Worm (Caenorhabditis elegans) whole organism, late embryonic: ENCODE data around the gene T24H10.1.

Experiments
- C38D4.7 ChIP-seq: fragments of 200-800 bp; sonication (Bioruptor generic); optimal IDR thresholded peaks from 2 replicates; lab custom pipeline; 2018; ENCODE audit warnings: mild to moderate bottlenecking, missing genetic modification characterization, moderate library complexity, missing compliant biosample characterization
- K02D7.2 ChIP-seq: sonication (generic microtip); optimal IDR thresholded peaks from 2 replicates; lab custom pipeline; 2017; ENCODE audit warnings: mild to moderate bottlenecking, missing genetic modification characterization, missing compliant biosample characterization
- T23F11.4 ChIP-seq: fragments of 200-800 bp; sonication (Bioruptor generic); optimal IDR thresholded peaks from 2 replicates; lab custom pipeline; 2018; ENCODE audit warnings: mild to moderate bottlenecking, missing genetic modification characterization, missing compliant biosample characterization
- ceh-2 ChIP-seq: sonication (generic microtip); optimal IDR thresholded peaks from 2 replicates; lab custom pipeline; 2016; ENCODE audit warnings: missing genotype, missing genetic modification characterization, missing compliant biosample characterization
- ceh-24 ChIP-seq: sonication (generic microtip); optimal IDR thresholded peaks from 2 replicates; lab custom pipeline; 2016; ENCODE audit warnings: mild to moderate bottlenecking, missing genetic modification characterization, missing compliant biosample characterization
- ceh-30 ChIP-seq: fragments of 150-350 bp; optimal IDR thresholded peaks from 2 replicates; lab custom pipeline; 2014; ENCODE audit warnings: missing biosample characterization, missing genetic modification characterization
- ceh-31 ChIP-seq: sonication (generic microtip); optimal IDR thresholded peaks from 2 replicates; lab custom pipeline; 2016; ENCODE audit warnings: missing genetic modification characterization, missing compliant biosample characterization
- ceh-9 ChIP-seq: sonication (generic microtip); optimal IDR thresholded peaks from 2 replicates; lab custom pipeline; 2016; ENCODE audit warnings: mild to moderate bottlenecking, missing genetic modification characterization, inconsistent platforms, missing compliant biosample characterization
- che-1 ChIP-seq: sonication (generic microtip); optimal IDR thresholded peaks from 2 replicates; lab custom pipeline; 2016; ENCODE audit warnings: mild to moderate bottlenecking, missing genetic modification characterization, missing compliant biosample characterization
- dmd-4 ChIP-seq: sonication (generic microtip); optimal IDR thresholded peaks from 2 replicates; lab custom pipeline; 2016; ENCODE audit warnings: borderline replicate concordance, missing genetic modification characterization, missing compliant biosample characterization
- elt-2 ChIP-seq: sonication (generic microtip); optimal IDR thresholded peaks from 2 replicates; lab custom pipeline; 2016; ENCODE audit warnings: missing genetic modification reagents, missing genetic modification characterization, missing compliant biosample characterization
- eyg-1 ChIP-seq: sonication (generic microtip); optimal IDR thresholded peaks from 2 replicates; lab custom pipeline; 2016; ENCODE audit warnings: missing genotype, missing genetic modification characterization, missing compliant biosample characterization
- fax-1 ChIP-seq: sonication (generic microtip); optimal IDR thresholded peaks from 2 replicates; lab custom pipeline; 2016; ENCODE audit warnings: missing genotype, missing genetic modification characterization, missing compliant biosample characterization
- gmeb-2 ChIP-seq: sonication (generic microtip); optimal IDR thresholded peaks from 2 replicates; lab custom pipeline; 2016; ENCODE audit warnings: missing genetic modification characterization, inconsistent platforms, missing compliant biosample characterization
- hlh-13 ChIP-seq: fragments of 200-800 bp; sonication (Bioruptor generic); optimal IDR thresholded peaks from 2 replicates; lab custom pipeline; 2018; ENCODE audit warnings: mild to moderate bottlenecking, missing genetic modification characterization, missing compliant biosample characterization
- hlh-30 ChIP-seq: sonication (generic microtip); optimal IDR thresholded peaks from 2 replicates; lab custom pipeline; 2017; ENCODE audit warnings: antibody characterized with exemption, missing genetic modification characterization, missing compliant biosample characterization; ENCODE audit not compliant: insufficient read depth
- hlh-6 ChIP-seq: sonication (generic microtip); optimal IDR thresholded peaks from 2 replicates; lab custom pipeline; 2016; ENCODE audit warnings: missing genotype, missing genetic modification characterization, missing compliant biosample characterization
- hlh-8 ChIP-seq: sonication (generic microtip); optimal IDR thresholded peaks from 2 replicates; lab custom pipeline; 2016; ENCODE audit warnings: missing genotype, missing genetic modification characterization, missing compliant biosample characterization
- madf-2 ChIP-seq: sonication (generic microtip); optimal IDR thresholded peaks from 2 replicates; lab custom pipeline; 2017; ENCODE audit warnings: missing genetic modification characterization, missing compliant biosample characterization
- nhr-11 ChIP-seq: fragments of 150-350 bp; optimal IDR thresholded peaks from 2 replicates; lab custom pipeline; 2014; ENCODE audit warnings: missing biosample characterization, missing genetic modification characterization
- npax-4 ChIP-seq: sonication (generic microtip); optimal IDR thresholded peaks from 2 replicates; lab custom pipeline; 2016; ENCODE audit warnings: missing genetic modification characterization, missing compliant biosample characterization
- odd-2 ChIP-seq: sonication (generic microtip); optimal IDR thresholded peaks from 2 replicates; lab custom pipeline; 2017; ENCODE audit warnings: antibody characterized with exemption, mild to moderate bottlenecking, missing genetic modification characterization, missing compliant biosample characterization
- pax-1 ChIP-seq: fragments of 150-350 bp; optimal IDR thresholded peaks from 2 replicates; lab custom pipeline; 2014; ENCODE audit warnings: missing biosample characterization, missing genetic modification characterization
- pha-2 ChIP-seq: sonication (generic microtip); optimal IDR thresholded peaks from 2 replicates; lab custom pipeline; 2017; ENCODE audit warnings: mild to moderate bottlenecking, missing genetic modification characterization, missing compliant biosample characterization
- pha-4 ChIP-seq: fragments of 150-350 bp; optimal IDR thresholded peaks from 2 replicates; lab custom pipeline; 2018; ENCODE audit warnings: missing biosample characterization, missing genetic modification reagents, missing genetic modification characterization
- pqm-1 ChIP-seq: sonication (generic microtip); optimal IDR thresholded peaks from 2 replicates; lab custom pipeline; 2016; ENCODE audit warnings: missing genetic modification characterization, missing compliant biosample characterization
- pros-1 ChIP-seq: fragments of 150-350 bp; optimal IDR thresholded peaks from 2 replicates; lab custom pipeline; 2014; ENCODE audit warnings: missing biosample characterization, missing genetic modification reagents, missing genetic modification characterization
- ref-2 ChIP-seq: sonication (generic microtip); optimal IDR thresholded peaks from 2 replicates; lab custom pipeline; 2016; ENCODE audit warnings: missing genetic modification characterization, missing compliant biosample characterization
- rnt-1 ChIP-seq: sonication (generic microtip); optimal IDR thresholded peaks from 2 replicates; lab custom pipeline; 2016; ENCODE audit warnings: missing genetic modification characterization, missing compliant biosample characterization
- sdc-2 ChIP-seq: sonication (generic microtip); optimal IDR thresholded peaks from 2 replicates; lab custom pipeline; 2016; ENCODE audit warnings: missing genotype, missing genetic modification characterization, missing compliant biosample characterization
- sox-2 ChIP-seq: fragments of 200-800 bp; sonication (Bioruptor generic); IDR thresholded peaks from 2 replicates; pipeline ENCODE4 v1.3.6; 2022; ENCODE audit warnings: missing genetic modification reagents, missing genetic modification characterization, missing compliant biosample characterization
- sox-4 ChIP-seq: sonication (generic microtip); optimal IDR thresholded peaks from 2 replicates; lab custom pipeline; 2017; ENCODE audit warnings: mild to moderate bottlenecking, missing genetic modification characterization, inconsistent platforms, missing compliant biosample characterization
- syd-9 ChIP-seq: sonication (generic microtip); optimal IDR thresholded peaks from 2 replicates; lab custom pipeline; 2016; ENCODE audit warnings: mild to moderate bottlenecking, missing genetic modification characterization, moderate library complexity, missing compliant biosample characterization
- tbx-7 ChIP-seq: sonication (generic microtip); optimal IDR thresholded peaks from 2 replicates; lab custom pipeline; 2016; ENCODE audit warnings: missing genotype, missing genetic modification characterization, missing compliant biosample characterization
- unc-3 ChIP-seq, 2 experiments: fragments of 200-800 bp in 1 of 2; sonication (Bioruptor generic) in 1 of 2; sonication (generic microtip) in 1 of 2; conservative IDR thresholded peaks in 1 of 2; optimal IDR thresholded peaks in 1 of 2; 2 replicates each; pipeline versions ENCODE4 v1.3.6 to Lab custom; 2016 to 2022; ENCODE audit warnings: missing compliant biosample characterization in 2 of 2, missing genetic modification characterization in 2 of 2, missing genetic modification reagents in 1 of 2
- unc-86 ChIP-seq: sonication (generic microtip); optimal IDR thresholded peaks from 2 replicates; lab custom pipeline; 2016; ENCODE audit warnings: missing genetic modification characterization, missing compliant biosample characterization
- ztf-16 ChIP-seq: sonication (generic microtip); optimal IDR thresholded peaks from 2 replicates; lab custom pipeline; 2017; ENCODE audit warnings: missing genetic modification characterization, missing compliant biosample characterization

Gene T24H10.1

ce11 chrII:9083093-9083492, 16.1 kb upstream of the T24H10.1 start, which contains the start of gene sysm-1:
Gene sysm-1, minus strand, starts transcription at chrII:9083193.
- TF ChIP-seq pqm-1 (tag; lab: Kevin White, UChicago) (no peak), che-1 (tag; lab: Kevin White, UChicago) (no peak)

- TF ChIP-seq pqm-1 (tag; lab: Kevin White, UChicago) (no peak), pha-2 (tag; lab: Kevin White, UChicago) (no peak), C38D4.7 (GFP tag; lab: Kevin White, UChicago) (no peak), sox-2 (no peak), npax-4 (tag; lab: Kevin White, UChicago) (no peak), rnt-1 (tag; lab: Kevin White, UChicago) (no peak), sdc-2 (tag; lab: Kevin White, UChicago) (no peak), odd-2 (tag; lab: Kevin White, UChicago) (no peak), hlh-6 (tag; lab: Kevin White, UChicago) (no peak), hlh-8 (tag; lab: Kevin White, UChicago) (no peak), unc-86 (no peak), T23F11.4 (no peak)
Measured at ce11 chrII:9086308-9086707, 12.9 kb upstream of the T24H10.1 start, which contains the start of gene hlh-3. Gene hlh-3, plus strand, starts transcription at chrII:9086608.

ce11 chrII:9092910-9093309, 6.3 kb upstream of the T24H10.1 start:
- TF ChIP-seq elt-2 (tag; lab: Kevin White, UChicago) (peak; percentile 42), fax-1 (tag; lab: Kevin White, UChicago) (no peak)

ce11 chrII:9093584-9093983, 5.6 kb upstream of the T24H10.1 start, which contains the start of gene C07H4.1:
Gene C07H4.1, minus strand, starts transcription at chrII:9093684.
- TF ChIP-seq syd-9 (tag; lab: Kevin White, UChicago) (no peak), pha-4 (tag; lab: Kevin White, UChicago) (no peak), nhr-11 (tag; lab: Kevin White, UChicago) (no peak), pha-2 (tag; lab: Kevin White, UChicago) (no peak), sox-4 (tag; lab: Kevin White, UChicago) (no peak), K02D7.2 (tag; lab: Kevin White, UChicago) (no peak), ref-2 (no peak), ceh-2 (tag; lab: Kevin White, UChicago) (no peak), ceh-30 (tag; lab: Kevin White, UChicago) (no peak), hlh-13 (no peak), eyg-1 (no peak), ztf-16 (tag; lab: Kevin White, UChicago) (no peak)
- TF ChIP-seq, all 69 proteins: peak for 0

ce11 chrII:9094247-9094790, 4.9 kb upstream of the T24H10.1 start:
- TF ChIP-seq tbx-7 (tag; lab: Kevin White, UChicago) (no peak), ceh-2 (tag; lab: Kevin White, UChicago) (no peak), ceh-9 (no peak), pros-1 (tag; lab: Kevin White, UChicago) (no peak), dmd-4 (tag; lab: Kevin White, UChicago) (no peak), hlh-30 (tag; lab: Kevin White, UChicago) (no peak), gmeb-2 (tag; lab: Kevin White, UChicago) (no peak), pax-1 (tag; lab: Kevin White, UChicago) (no peak), K02D7.2 (tag; lab: Kevin White, UChicago) (no peak), ceh-24 (tag; lab: Kevin White, UChicago) (no peak), unc-3 (GFP tag; conservative IDR thresholded peaks at IDR 0.05; lab: Robert Waterston, UW) (no peak), unc-3 (tag; optimal IDR thresholded peaks at IDR 0.05; lab: Kevin White, UChicago) (no peak), ceh-31 (tag; lab: Kevin White, UChicago) (no peak), madf-2 (no peak)
